Worm (Caenorhabditis elegans) whole organism, L1 larva: ENCODE results near the gene F45B8.5.

Experiments used
- aha-1 ChIP-seq: fragments of 150-350 bp; optimal IDR thresholded peaks from 2 replicates; lab custom pipeline; 2014; ENCODE audit warnings: missing biosample characterization, missing genetic modification characterization
- ceh-82 ChIP-seq, 3 experiments: fragments of 150-350 bp in 1 of 3; sonication (generic microtip) in 2 of 3; optimal IDR thresholded peaks; 2 replicates each; lab custom pipeline; 2014 to 2017; ENCODE audit warnings: missing biosample characterization in 3 of 3, missing genetic modification characterization in 3 of 3
- lin-35 ChIP-seq, 2 experiments: fragments of 150-350 bp; optimal IDR thresholded peaks; 2 replicates each; lab custom pipeline; 2014; ENCODE audit warnings: missing biosample characterization in 2 of 2, missing genetic modification characterization in 2 of 2, missing genetic modification reagents in 2 of 2
- nhr-84 ChIP-seq: sonication (generic microtip); optimal IDR thresholded peaks from 2 replicates; lab custom pipeline; 2017; ENCODE audit warnings: missing biosample characterization, missing genetic modification characterization
- pqm-1 ChIP-seq: sonication (generic microtip); optimal IDR thresholded peaks from 3 replicates; lab custom pipeline; 2017; ENCODE audit warnings: missing biosample characterization, missing genetic modification characterization
- snpc-4 ChIP-seq: fragments of 150-350 bp; optimal IDR thresholded peaks from 2 replicates; lab custom pipeline; 2014; ENCODE audit warnings: missing biosample characterization, missing genetic modification characterization

DNA sequence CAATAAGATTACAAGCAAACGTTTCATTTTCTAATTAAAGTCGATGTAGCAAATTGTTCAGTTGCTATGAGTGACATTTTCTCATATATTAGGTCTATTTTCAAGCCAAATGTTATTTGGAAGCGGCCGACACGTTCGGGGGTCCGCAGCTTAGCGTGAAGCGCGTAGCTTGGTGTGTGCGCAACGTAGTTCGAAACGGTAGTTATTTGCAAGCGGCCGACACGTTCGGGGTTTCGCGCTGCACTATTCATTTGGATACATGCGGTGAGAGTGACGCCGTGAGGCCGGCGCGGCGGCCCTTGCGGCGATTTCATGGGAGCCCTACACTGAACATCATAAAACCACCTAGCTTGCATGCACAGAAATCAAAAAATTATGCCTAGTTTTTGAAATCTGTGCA lies 22.3 kb downstream of the F45B8.5 start:
- TF ChIP-seq snpc-4 (tag; lab: Kevin White, UChicago) (peak; percentile 83), lin-35 (GFP tag; optimal IDR thresholded peaks at IDR 0.05; lab: Kevin White, UChicago) (no peak), nhr-84 (tag; lab: Kevin White, UChicago) (no peak), ceh-82 (tag; optimal IDR thresholded peaks at IDR 0.05; lab: Kevin White, UChicago) (no peak), pqm-1 (tag; lab: Kevin White, UChicago) (no peak), aha-1 (tag; lab: Kevin White, UChicago) (no peak)
